Worm (Caenorhabditis elegans): ENCODE measurements around the gene R10E4.3.

The R10E4.3 gene

ce11 chrIII:4244285-4244684 is 43.0 kb downstream of the R10E4.3 start, which contains the start of gene zhit-2:
TSS of gene zhit-2 (minus strand) at chrIII:4244385.
- TF ChIP-seq egl-27 (tag; optimal IDR thresholded peaks at IDR 0.05) (no peak), zag-1 (tag; optimal IDR thresholded peaks at IDR 0.05) (no peak), skn-1 (tag; optimal IDR thresholded peaks at IDR 0.05) (no peak), lin-11 (tag; optimal IDR thresholded peaks at IDR 0.05) (no peak), fos-1 (tag; optimal IDR thresholded peaks at IDR 0.05) (no peak), C34F6.9 (tag; optimal IDR thresholded peaks at IDR 0.05) (no peak), aly-2 (tag; optimal IDR thresholded peaks at IDR 0.05) (no peak), ztf-4 (tag; optimal IDR thresholded peaks at IDR 0.05) (no peak), alr-1 (tag; optimal IDR thresholded peaks at IDR 0.05) (no peak), lin-39 (tag; optimal IDR thresholded peaks at IDR 0.05) (no peak), lin-13 (GFP tag; optimal IDR thresholded peaks at IDR 0.05) (no peak), lsy-2 (tag; optimal IDR thresholded peaks at IDR 0.05) (no peak), nhr-77 (tag; optimal IDR thresholded peaks at IDR 0.05) (no peak)

- no peak for TF ChIP-seq aly-2 (tag; optimal IDR thresholded peaks at IDR 0.05)
- TF ChIP-seq nhr-77 (tag; optimal IDR thresholded peaks at IDR 0.05): no peak
- no peak for TF ChIP-seq nhr-25 (tag; optimal IDR thresholded peaks at IDR 0.05)
- TF ChIP-seq ceh-82 (tag; optimal IDR thresholded peaks at IDR 0.05): no peak
- no peak for TF ChIP-seq nhr-10 (tag; optimal IDR thresholded peaks at IDR 0.05)
- no peak for TF ChIP-seq dmd-4 (tag; optimal IDR thresholded peaks at IDR 0.05)
These were observed 43.8 kb downstream of the R10E4.3 start, which contains the start of gene mrpl-21 for ce11 chrIII:4243461-4243860. TSS of gene mrpl-21 (minus strand) at chrIII:4243561.

- peak; percentile 64 for TF ChIP-seq nhr-129 (tag; optimal IDR thresholded peaks at IDR 0.05)
- no peak for TF ChIP-seq ceh-82 (tag; optimal IDR thresholded peaks at IDR 0.05)
- TF ChIP-seq nhr-10 (tag; optimal IDR thresholded peaks at IDR 0.05): no peak
- no peak for TF ChIP-seq sem-4 (tag; optimal IDR thresholded peaks at IDR 0.05)
These were observed 44.9 kb downstream of the R10E4.3 start, which contains the start of gene F43C1.7 for ce11 chrIII:4242225-4242862. TSS of gene F43C1.7 (minus strand) at chrIII:4242575.

- TF ChIP-seq nhr-129 (tag; optimal IDR thresholded peaks at IDR 0.05) (no peak), nhr-10 (tag; optimal IDR thresholded peaks at IDR 0.05) (no peak), zag-1 (tag; optimal IDR thresholded peaks at IDR 0.05) (no peak), unc-39 (tag; optimal IDR thresholded peaks at IDR 0.05) (no peak), ztf-4 (tag; optimal IDR thresholded peaks at IDR 0.05) (no peak), nhr-77 (tag; optimal IDR thresholded peaks at IDR 0.05) (no peak), R02D3.7 (tag; optimal IDR thresholded peaks at IDR 0.05) (no peak), mbf-1 (tag; optimal IDR thresholded peaks at IDR 0.05) (no peak), fos-1 (tag; optimal IDR thresholded peaks at IDR 0.05) (no peak)
These were observed 46.1 kb downstream of the R10E4.3 start for ce11 chrIII:4241181-4241580.

- TF ChIP-seq fos-1 (tag; optimal IDR thresholded peaks at IDR 0.05): peak; percentile 89
- peak; percentile 38 for TF ChIP-seq gmeb-1 (tag; optimal IDR thresholded peaks at IDR 0.05)
- TF ChIP-seq lin-39 (tag; optimal IDR thresholded peaks at IDR 0.05): no peak
- peak; percentile 32 for TF ChIP-seq sma-9 (GFP tag; optimal IDR thresholded peaks at IDR 0.05)
- TF ChIP-seq sma-9 (tag; optimal IDR thresholded peaks at IDR 0.05): no peak
- TF ChIP-seq crh-2 (tag; optimal IDR thresholded peaks at IDR 0.05): peak; percentile 38
These were observed 47.2 kb downstream of the R10E4.3 start for ce11 chrIII:4240126-4240525.

- no peak for TF ChIP-seq unc-39 (tag; optimal IDR thresholded peaks at IDR 0.05)
- TF ChIP-seq mbf-1 (tag; optimal IDR thresholded peaks at IDR 0.05): no peak
- peak; percentile 79 for TF ChIP-seq Y55F3AM.14 (GFP tag; optimal IDR thresholded peaks at IDR 0.05)
- peak; percentile 25 for TF ChIP-seq snpc-4 (tag; optimal IDR thresholded peaks at IDR 0.05)
- peak; percentile 6 for TF ChIP-seq unc-62 (GFP tag; optimal IDR thresholded peaks at IDR 0.05)
- TF ChIP-seq skn-1 (tag; optimal IDR thresholded peaks at IDR 0.05): peak; percentile 5
- no peak for TF ChIP-seq elt-1 (tag; optimal IDR thresholded peaks at IDR 0.05)
- peak; percentile 57 to 89 for TF ChIP-seq lsy-2 (tag; optimal IDR thresholded peaks at IDR 0.05)
- no peak for TF ChIP-seq ZK546.5 (tag; optimal IDR thresholded peaks at IDR 0.05)
- TF ChIP-seq lin-39 (tag; optimal IDR thresholded peaks at IDR 0.05): no peak
- TF ChIP-seq nhr-6 (tag; optimal IDR thresholded peaks at IDR 0.05): peak; percentile 87
- TF ChIP-seq elt-3 (tag; optimal IDR thresholded peaks at IDR 0.05): no peak
- peak; percentile 92 for TF ChIP-seq sem-4 (tag; optimal IDR thresholded peaks at IDR 0.05)
- no peak for TF ChIP-seq peb-1 (tag; optimal IDR thresholded peaks at IDR 0.05)
- TF ChIP-seq ztf-4 (tag; optimal IDR thresholded peaks at IDR 0.05): peak; percentile 91
- peak; percentile 94 for TF ChIP-seq nhr-25 (tag; optimal IDR thresholded peaks at IDR 0.05)
- TF ChIP-seq dmd-4 (tag; optimal IDR thresholded peaks at IDR 0.05): no peak
- no peak for TF ChIP-seq ceh-82 (tag; optimal IDR thresholded peaks at IDR 0.05)
- TF ChIP-seq nhr-129 (tag; optimal IDR thresholded peaks at IDR 0.05): peak; percentile 97
- TF ChIP-seq alr-1 (tag; optimal IDR thresholded peaks at IDR 0.05): no peak
- TF ChIP-seq sma-9 (GFP tag; optimal IDR thresholded peaks at IDR 0.05): peak; percentile 99
- TF ChIP-seq sma-9 (tag; optimal IDR thresholded peaks at IDR 0.05): peak; percentile 37
- TF ChIP-seq nhr-23 (tag; optimal IDR thresholded peaks at IDR 0.05): no peak
- TF ChIP-seq blmp-1 (tag; optimal IDR thresholded peaks at IDR 0.05; ENCODE audit: insufficient read depth): peak; percentile 91
- no peak for TF ChIP-seq ama-1 (optimal IDR thresholded peaks at IDR 0.05)
- TF ChIP-seq nhr-21 (tag; optimal IDR thresholded peaks at IDR 0.05): peak; percentile 98
- no peak for TF ChIP-seq nhr-77 (tag; optimal IDR thresholded peaks at IDR 0.05)
- TF ChIP-seq crh-2 (tag; optimal IDR thresholded peaks at IDR 0.05): peak; percentile 97
- TF ChIP-seq egl-27 (tag; optimal IDR thresholded peaks at IDR 0.05): peak; percentile 91
- TF ChIP-seq nhr-10 (tag; optimal IDR thresholded peaks at IDR 0.05): peak; percentile 65
- TF ChIP-seq nhr-12 (tag; optimal IDR thresholded peaks at IDR 0.05): no peak
- peak; percentile 96 for TF ChIP-seq fos-1 (tag; optimal IDR thresholded peaks at IDR 0.05)
- peak; percentile 74 for TF ChIP-seq lin-11 (tag; optimal IDR thresholded peaks at IDR 0.05)
These were observed 49.6 kb downstream of the R10E4.3 start for ce11 chrIII:4237660-4238059.
